Worm (Caenorhabditis elegans) whole organism, mixed stage, embryonic: Measurements from ENCODE around the gene spn-4.

ENCODE experiments used
- M03D4.4 ChIP-seq: sonication (generic microtip); optimal IDR thresholded peaks from 2 replicates; lab custom pipeline; 2017; ENCODE audit warnings: mild to moderate bottlenecking, missing genetic modification characterization, missing compliant biosample characterization
- blmp-1 ChIP-seq: fragments of 150-350 bp; optimal IDR thresholded peaks from 2 replicates; lab custom pipeline; 2014; ENCODE audit warnings: missing biosample characterization, missing genetic modification characterization
- ceh-39 ChIP-seq: fragments of 150-350 bp; optimal IDR thresholded peaks from 2 replicates; lab custom pipeline; 2014; ENCODE audit warnings: missing biosample characterization, missing genetic modification characterization
- ceh-43 ChIP-seq: fragments of 200-800 bp; sonication (Bioruptor generic); optimal IDR thresholded peaks from 2 replicates; lab custom pipeline; 2018; ENCODE audit warnings: mild to moderate bottlenecking, missing genetic modification characterization, moderate library complexity, missing compliant biosample characterization
- ceh-83 ChIP-seq: fragments of 200-800 bp; sonication (Bioruptor generic); optimal IDR thresholded peaks from 2 replicates; lab custom pipeline; 2018; ENCODE audit warnings: mild to moderate bottlenecking, missing genetic modification characterization, missing compliant biosample characterization
- ces-1 ChIP-seq: fragments of 150-350 bp; optimal IDR thresholded peaks from 2 replicates; lab custom pipeline; 2014; ENCODE audit warnings: missing biosample characterization, missing genetic modification reagents, missing genetic modification characterization
- cnd-1 ChIP-seq: fragments of 200-800 bp; sonication (Bioruptor generic); optimal IDR thresholded peaks from 2 replicates; lab custom pipeline; 2018; ENCODE audit warnings: mild to moderate bottlenecking, missing genetic modification characterization, missing compliant biosample characterization
- drap-1 ChIP-seq: fragments of 200-800 bp; sonication (Bioruptor generic); optimal IDR thresholded peaks from 3 replicates; lab custom pipeline; 2018; ENCODE audit warnings: mild to moderate bottlenecking, missing genetic modification characterization, missing compliant biosample characterization
- elt-1 ChIP-seq: sonication (generic microtip); optimal IDR thresholded peaks from 2 replicates; lab custom pipeline; 2017; ENCODE audit warnings: missing genetic modification characterization, mild to moderate bottlenecking, missing compliant biosample characterization, antibody characterized with exemption, moderate library complexity, borderline replicate concordance; ENCODE audit not compliant: insufficient read depth
- elt-3 ChIP-seq: fragments of 150-350 bp; optimal IDR thresholded peaks from 2 replicates; lab custom pipeline; 2014; ENCODE audit warnings: missing biosample characterization, missing genetic modification characterization
- flh-1 ChIP-seq: fragments of 200-800 bp; sonication (Bioruptor generic); optimal IDR thresholded peaks from 2 replicates; lab custom pipeline; 2018; ENCODE audit warnings: mild to moderate bottlenecking, missing genetic modification characterization, moderate library complexity, missing compliant biosample characterization
- ham-2 ChIP-seq: fragments of 200-800 bp; sonication (Bioruptor generic); optimal IDR thresholded peaks from 2 replicates; lab custom pipeline; 2018; ENCODE audit warnings: mild to moderate bottlenecking, missing genetic modification characterization, missing compliant biosample characterization
- hlh-1 ChIP-seq: fragments of 150-350 bp; optimal IDR thresholded peaks from 2 replicates; lab custom pipeline; 2014; ENCODE audit warnings: missing biosample characterization, missing genetic modification reagents, missing genetic modification characterization
- lin-32 ChIP-seq: fragments of 200-800 bp; sonication (Bioruptor generic); optimal IDR thresholded peaks from 2 replicates; lab custom pipeline; 2018; ENCODE audit warnings: mild to moderate bottlenecking, missing genetic modification characterization, missing compliant biosample characterization
- lsy-2 ChIP-seq: fragments of 150-350 bp; optimal IDR thresholded peaks from 2 replicates; lab custom pipeline; 2014; ENCODE audit warnings: missing biosample characterization, missing genetic modification characterization
- mab-5 ChIP-seq: fragments of 150-350 bp; optimal IDR thresholded peaks from 2 replicates; lab custom pipeline; 2014; ENCODE audit warnings: missing biosample characterization, missing genetic modification characterization
- mep-1 ChIP-seq: fragments of 150-350 bp; optimal IDR thresholded peaks from 2 replicates; lab custom pipeline; 2017; ENCODE audit warnings: missing biosample characterization, missing genetic modification reagents, missing genetic modification characterization, inconsistent platforms
- mls-2 ChIP-seq: sonication (generic microtip); optimal IDR thresholded peaks from 2 replicates; lab custom pipeline; 2016; ENCODE audit warnings: mild to moderate bottlenecking, missing genetic modification characterization, moderate library complexity, missing compliant biosample characterization
- nhr-12 ChIP-seq: fragments of 150-350 bp; optimal IDR thresholded peaks from 2 replicates; lab custom pipeline; 2014; ENCODE audit warnings: missing biosample characterization, missing genetic modification characterization
- nhr-237 ChIP-seq: fragments of 150-350 bp; optimal IDR thresholded peaks from 2 replicates; lab custom pipeline; 2014; ENCODE audit warnings: missing biosample characterization, missing genetic modification characterization
- nhr-76 ChIP-seq: sonication (generic microtip); optimal IDR thresholded peaks from 2 replicates; lab custom pipeline; 2017; ENCODE audit warnings: missing biosample characterization, missing genetic modification characterization
- pha-4 ChIP-seq: fragments of 150-350 bp; optimal IDR thresholded peaks from 2 replicates; lab custom pipeline; 2018; ENCODE audit warnings: missing biosample characterization, missing genetic modification reagents, missing genetic modification characterization
- sem-2 ChIP-seq: fragments of 200-800 bp; sonication (Bioruptor generic); optimal IDR thresholded peaks from 2 replicates; lab custom pipeline; 2018; ENCODE audit warnings: mild to moderate bottlenecking, missing genetic modification characterization, missing compliant biosample characterization
- snpc-4 ChIP-seq: fragments of 150-350 bp; optimal IDR thresholded peaks from 2 replicates; lab custom pipeline; 2014; ENCODE audit warnings: missing biosample characterization, missing genetic modification characterization
- sptf-1 ChIP-seq: sonication (generic microtip); optimal IDR thresholded peaks from 2 replicates; lab custom pipeline; 2017; ENCODE audit warnings: mild to moderate bottlenecking, missing genetic modification characterization, moderate library complexity, missing compliant biosample characterization
- tbx-8 ChIP-seq: fragments of 200-800 bp; sonication (Bioruptor generic); optimal IDR thresholded peaks from 2 replicates; lab custom pipeline; 2018; ENCODE audit warnings: mild to moderate bottlenecking, missing genetic modification characterization, moderate library complexity, missing compliant biosample characterization
- unc-120 ChIP-seq: sonication (generic microtip); optimal IDR thresholded peaks from 2 replicates; lab custom pipeline; 2017; ENCODE audit warnings: missing genetic modification characterization, missing compliant biosample characterization; ENCODE audit not compliant: poor library complexity, severe bottlenecking
- unc-39 ChIP-seq: fragments of 150-350 bp; optimal IDR thresholded peaks from 2 replicates; lab custom pipeline; 2014; ENCODE audit warnings: missing biosample characterization, missing genetic modification characterization
- unc-62 ChIP-seq: fragments of 150-350 bp; optimal IDR thresholded peaks from 2 replicates; lab custom pipeline; 2014; ENCODE audit warnings: missing biosample characterization, missing genetic modification reagents, missing genetic modification characterization
- ztf-11 ChIP-seq: fragments of 150-350 bp; optimal IDR thresholded peaks from 2 replicates; lab custom pipeline; 2014; ENCODE audit warnings: missing biosample characterization, missing genetic modification characterization

spn-4 gene

DNA sequence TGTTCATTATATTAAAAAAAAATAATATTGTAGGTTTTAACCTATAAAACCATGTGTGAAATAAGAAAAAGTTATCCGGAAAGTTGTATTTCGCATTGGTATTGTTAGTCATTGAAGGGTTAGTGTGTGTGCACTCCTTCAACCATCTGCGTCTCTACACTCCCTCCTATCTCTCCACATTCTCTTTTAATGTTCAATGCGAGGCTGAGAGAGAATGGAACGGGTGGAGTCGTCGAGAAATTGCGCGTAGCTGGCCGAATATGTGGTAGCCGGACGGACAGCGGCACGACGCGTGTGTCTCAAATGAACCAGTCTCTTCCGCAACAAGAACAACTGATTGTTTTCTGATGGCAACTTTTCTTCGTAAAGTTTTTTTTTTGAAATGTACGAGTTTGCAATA is 12.2 kb upstream of the spn-4 start:
- TF ChIP-seq hlh-1, result peak; percentile 58
- peak; percentile 79 for TF ChIP-seq unc-120 (tag; lab: Kevin White, UChicago)
- TF ChIP-seq tbx-8, result no peak
- TF ChIP-seq flh-1 (GFP tag; lab: Kevin White, UChicago), result no peak
- TF ChIP-seq unc-39 (tag; lab: Kevin White, UChicago), result no peak
- no peak for TF ChIP-seq mep-1 (tag; lab: Kevin White, UChicago)
- TF ChIP-seq pha-4 (tag; lab: Kevin White, UChicago), result no peak
- no peak for TF ChIP-seq lin-32 (GFP tag; lab: Kevin White, UChicago)
- TF ChIP-seq ces-1 (GFP tag; lab: Kevin White, UChicago), result peak; percentile 29
- no peak for TF ChIP-seq unc-62 (GFP tag; lab: Kevin White, UChicago)
- no peak for TF ChIP-seq sptf-1 (tag; lab: Kevin White, UChicago)
- no peak for TF ChIP-seq mab-5 (tag; lab: Kevin White, UChicago)
- TF ChIP-seq mls-2 (tag; lab: Kevin White, UChicago), result peak; percentile 33
- TF ChIP-seq blmp-1 (tag; lab: Kevin White, UChicago), result no peak
- TF ChIP-seq ceh-83, result no peak
- no peak for TF ChIP-seq nhr-76 (tag; lab: Kevin White, UChicago)
- no peak for TF ChIP-seq sem-2 (GFP tag; lab: Kevin White, UChicago)
- no peak for TF ChIP-seq cnd-1
- peak; percentile 46 for TF ChIP-seq ham-2 (GFP tag; lab: Kevin White, UChicago)

DNA sequence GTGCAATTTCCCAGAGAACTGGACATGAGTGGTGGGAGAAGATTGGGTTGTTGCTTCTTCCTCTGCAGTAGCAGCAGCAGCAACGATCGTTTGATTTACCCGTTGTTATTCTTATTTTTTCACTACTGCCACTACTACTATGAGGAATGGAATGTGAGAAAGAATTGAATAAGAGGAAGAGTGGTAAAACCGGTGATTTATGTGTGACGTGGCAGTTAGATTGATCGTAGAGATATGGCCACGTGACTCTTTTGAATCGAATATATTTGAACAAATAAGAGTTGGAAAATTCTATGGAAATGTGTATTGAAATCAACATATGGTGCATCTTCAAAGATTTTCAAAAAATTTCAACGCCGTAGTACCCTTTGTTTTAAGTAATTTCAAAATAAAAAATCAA is 11.6 kb upstream of the spn-4 start:
- TF ChIP-seq unc-120 (tag; lab: Kevin White, UChicago), result no peak
- TF ChIP-seq ces-1 (GFP tag; lab: Kevin White, UChicago), result no peak
- no peak for TF ChIP-seq nhr-237 (tag; lab: Kevin White, UChicago)
- TF ChIP-seq blmp-1 (tag; lab: Kevin White, UChicago), result no peak
- no peak for TF ChIP-seq pha-4 (tag; lab: Kevin White, UChicago)
- no peak for TF ChIP-seq lsy-2 (tag; lab: Kevin White, UChicago)
- TF ChIP-seq drap-1 (GFP tag; lab: Kevin White, UChicago), result no peak
- TF ChIP-seq mep-1 (tag; lab: Kevin White, UChicago), result no peak
- no peak for TF ChIP-seq elt-1 (tag; lab: Kevin White, UChicago)
- TF ChIP-seq ham-2 (GFP tag; lab: Kevin White, UChicago), result no peak
- TF ChIP-seq cnd-1, result no peak
- TF ChIP-seq nhr-76 (tag; lab: Kevin White, UChicago), result no peak
- no peak for TF ChIP-seq ztf-11
- TF ChIP-seq mls-2 (tag; lab: Kevin White, UChicago), result no peak

DNA sequence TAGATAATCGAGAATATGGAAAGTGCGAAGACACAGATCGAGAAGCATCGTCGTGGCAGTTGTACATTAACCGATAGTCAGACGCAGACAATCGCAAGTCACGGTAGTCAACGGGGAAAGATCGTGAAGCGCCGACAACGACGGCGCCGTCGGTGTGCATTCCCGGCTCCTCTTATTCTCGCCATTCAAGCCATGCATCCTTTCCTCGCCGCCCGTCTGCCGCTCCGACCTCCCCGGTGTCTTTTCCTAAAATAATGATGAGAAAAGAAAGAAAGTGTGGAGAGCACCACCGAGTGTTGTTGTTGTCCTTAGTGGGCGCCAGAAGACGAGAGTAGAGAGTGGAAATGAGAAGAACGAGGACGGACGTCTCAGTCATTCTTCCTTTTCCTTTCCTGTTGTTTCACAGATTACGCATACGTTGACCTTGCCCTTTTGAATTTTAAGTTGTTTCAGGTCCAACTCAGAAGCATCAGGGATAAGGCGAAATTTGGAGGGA is 9.1 kb upstream of the spn-4 start, which contains the start of gene ZC404.1:
TSS of gene ZC404.1 (plus strand) at position 446 of the 496 bp plus-strand sequence.
- TF ChIP-seq sptf-1 (tag; lab: Kevin White, UChicago) (no peak), sem-2 (GFP tag; lab: Kevin White, UChicago) (no peak), snpc-4 (tag; lab: Kevin White, UChicago) (no peak), unc-62 (GFP tag; lab: Kevin White, UChicago) (no peak), nhr-237 (tag; lab: Kevin White, UChicago) (no peak), ceh-39 (tag; lab: Kevin White, UChicago) (no peak), elt-1 (tag; lab: Kevin White, UChicago) (no peak), mep-1 (tag; lab: Kevin White, UChicago) (no peak), elt-3 (tag; lab: Kevin White, UChicago) (no peak)

DNA sequence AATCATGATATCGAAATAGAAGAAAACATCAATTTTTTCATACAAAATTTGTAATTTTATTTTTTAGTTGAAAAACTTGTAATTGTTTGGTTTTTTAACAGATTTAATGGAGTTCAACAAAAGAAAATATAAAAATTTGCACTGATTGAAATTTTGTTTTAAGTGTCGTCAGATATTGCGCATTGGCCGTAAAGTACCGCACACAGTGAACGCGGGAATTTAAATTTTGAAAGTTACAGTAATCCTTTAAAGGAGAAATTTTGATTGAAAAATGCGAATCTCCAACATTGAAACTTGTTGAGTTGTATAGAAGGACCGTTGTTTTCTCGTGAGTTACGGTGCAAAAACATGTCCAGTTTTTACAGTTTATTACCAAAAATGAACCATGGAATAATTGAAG is 8.3 kb upstream of the spn-4 start:
- TF ChIP-seq ceh-43 (no peak), lsy-2 (tag; lab: Kevin White, UChicago) (no peak), mep-1 (tag; lab: Kevin White, UChicago) (no peak), flh-1 (GFP tag; lab: Kevin White, UChicago) (no peak), unc-120 (tag; lab: Kevin White, UChicago) (no peak), M03D4.4 (tag; lab: Kevin White, UChicago) (no peak), ceh-83 (no peak), sptf-1 (tag; lab: Kevin White, UChicago) (no peak), drap-1 (GFP tag; lab: Kevin White, UChicago) (no peak), nhr-12 (tag; lab: Kevin White, UChicago) (no peak), unc-39 (tag; lab: Kevin White, UChicago) (no peak), pha-4 (tag; lab: Kevin White, UChicago) (no peak), elt-1 (tag; lab: Kevin White, UChicago) (no peak), ces-1 (GFP tag; lab: Kevin White, UChicago) (no peak)
